Worm (Caenorhabditis elegans) whole organism, midembryonic: ENCODE results near the gene mdt-10.

Experiments used
- T22C8.4 ChIP-seq: fragments of 200-800 bp; sonication (Bioruptor generic); IDR thresholded peaks from 2 replicates; pipeline ENCODE4 v1.3.6; 2022; ENCODE audit warnings: missing genetic modification characterization, missing compliant biosample characterization
- cog-1 ChIP-seq: sonication (generic microtip); optimal IDR thresholded peaks from 2 replicates; lab custom pipeline; 2016; ENCODE audit warnings: missing genetic modification characterization, missing compliant biosample characterization
- flt-1 ChIP-seq: fragments of 200-800 bp; sonication (Bioruptor generic); IDR thresholded peaks from 2 replicates; pipeline ENCODE4 v1.3.6; 2022; ENCODE audit warnings: missing genetic modification characterization, missing compliant biosample characterization
- klf-2 ChIP-seq: fragments of 200-800 bp; sonication (Bioruptor generic); conservative IDR thresholded peaks from 2 replicates; pipeline ENCODE4 v1.3.6; 2022; ENCODE audit warnings: missing genetic modification reagents, missing genetic modification characterization, missing compliant biosample characterization
- med-1 ChIP-seq: sonication (generic microtip); optimal IDR thresholded peaks from 2 replicates; lab custom pipeline; 2017; ENCODE audit warnings: missing genetic modification characterization, mild to moderate bottlenecking, missing compliant biosample characterization, antibody characterized with exemption, missing genetic modification reagents; ENCODE audit not compliant: insufficient read depth
- ref-1 ChIP-seq: fragments of 200-800 bp; sonication (Bioruptor generic); conservative IDR thresholded peaks from 2 replicates; pipeline ENCODE4 v1.3.6; 2022; ENCODE audit warnings: missing genetic modification reagents, missing genetic modification characterization, missing compliant biosample characterization
- tab-1 ChIP-seq: fragments of 200-800 bp; sonication (Bioruptor generic); IDR thresholded peaks from 2 replicates; pipeline ENCODE4 v1.3.6; 2022; ENCODE audit warnings: missing genetic modification characterization, missing compliant biosample characterization
- ztf-23 ChIP-seq: fragments of 200-800 bp; sonication (Bioruptor generic); IDR thresholded peaks from 2 replicates; pipeline ENCODE4 v1.3.6; 2022; ENCODE audit warnings: missing genetic modification reagents, missing genetic modification characterization, missing compliant biosample characterization
- ztf-29 ChIP-seq: fragments of 200-800 bp; sonication (Bioruptor generic); IDR thresholded peaks from 2 replicates; pipeline ENCODE4 v1.3.6; 2022; ENCODE audit warnings: missing genetic modification reagents, missing genetic modification characterization, missing compliant biosample characterization

DNA sequence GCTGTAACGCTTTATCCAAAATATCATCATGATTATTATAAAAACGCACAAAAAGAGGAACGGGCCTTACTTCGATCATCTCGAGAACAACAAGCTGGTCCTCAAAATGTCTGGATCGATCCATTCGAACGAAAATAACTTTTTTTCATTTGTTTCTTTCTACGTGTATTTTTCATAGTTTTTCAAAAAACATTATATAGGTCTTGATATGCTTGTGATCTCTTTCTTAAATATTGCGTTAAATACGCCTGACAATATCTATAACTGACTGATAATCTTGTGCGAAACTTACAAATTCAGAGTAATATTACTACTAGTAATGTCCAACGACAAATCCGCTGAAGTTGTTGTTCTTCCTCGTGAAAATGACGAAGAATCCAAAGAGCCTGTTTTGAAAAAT, 3.3 kb upstream of the mdt-10 start, which contains the start of gene sds-22:
- TF ChIP-seq ztf-23 (GFP tag; lab: Robert Waterston, UW) (no peak), tab-1 (GFP tag; lab: Robert Waterston, UW) (no peak), med-1 (GFP tag; lab: Kevin White, UChicago) (no peak), flt-1 (GFP tag; lab: Robert Waterston, UW) (no peak), T22C8.4 (GFP tag; lab: Robert Waterston, UW) (no peak), ref-1 (GFP tag; lab: Robert Waterston, UW) (no peak), ztf-29 (GFP tag; lab: Robert Waterston, UW) (no peak), klf-2 (GFP tag; lab: Robert Waterston, UW) (no peak), cog-1 (tag; lab: Kevin White, UChicago) (no peak)
